Fruit fly (Drosophila melanogaster) Kc167 (cell line): ENCODE data around the gene CG42526.

Experiments
- Myc ChIP-seq: fragments of >200 bp; optimal IDR thresholded peaks from 2 replicates; lab custom pipeline; 2017; ENCODE audit warnings: missing external identifiers
- Sin3A ChIP-seq: fragments of >200 bp; optimal IDR thresholded peaks from 2 replicates; lab custom pipeline; 2018; ENCODE audit warnings: missing external identifiers
- insv ChIP-seq: fragments of >200 bp; optimal IDR thresholded peaks from 3 replicates; lab custom pipeline; 2018; ENCODE audit warnings: missing external identifiers
- psq ChIP-seq: fragments of >200 bp; optimal IDR thresholded peaks from 2 replicates; lab custom pipeline; 2017; ENCODE audit warnings: missing external identifiers

- TF ChIP-seq psq (lab: Kevin White, UChicago) (no peak), Sin3A (lab: Kevin White, UChicago) (no peak), Myc (no peak), insv (no peak)
Measured at dm6 chr3L:9420819-9421130, 14.4 kb downstream of the CG42526 start.
